Fruit fly (Drosophila melanogaster) whole organism, embryonic: ENCODE results near the gene Pp4-19C.
A peak's percentile ranks its signal among the peaks of the same experiment; 100 is the strongest.

Experiments
- Bdp1 ChIP-seq: fragments of 200-800 bp; sonication (Bioruptor generic); optimal IDR thresholded peaks from 3 replicates; lab custom pipeline; 2016; ENCODE audit warnings: missing biosample characterization, missing genetic modification characterization
- Bteb2 ChIP-seq: fragments of 200-800 bp; sonication (Bioruptor generic); optimal IDR thresholded peaks from 2 replicates; lab custom pipeline; 2016; ENCODE audit warnings: missing biosample characterization, missing genetic modification characterization
- CG10274 ChIP-seq: fragments of 200-800 bp; sonication (Bioruptor generic); optimal IDR thresholded peaks from 3 replicates; lab custom pipeline; 2017; ENCODE audit warnings: missing biosample characterization, mild to moderate bottlenecking, missing genetic modification characterization
- CG10462 ChIP-seq: fragments of 200-800 bp; sonication (Bioruptor generic); optimal IDR thresholded peaks from 2 replicates; lab custom pipeline; 2016; ENCODE audit warnings: missing biosample characterization, missing genetic modification characterization
- CG10543 ChIP-seq: fragments of 200-800 bp; sonication (Bioruptor generic); optimal IDR thresholded peaks from 3 replicates; lab custom pipeline; 2017; ENCODE audit warnings: missing biosample characterization, mild to moderate bottlenecking, missing genetic modification characterization, moderate library complexity
- CG1233 ChIP-seq: fragments of 200-800 bp; sonication (Bioruptor generic); optimal IDR thresholded peaks from 4 replicates; lab custom pipeline; 2018; ENCODE audit warnings: missing biosample characterization, mild to moderate bottlenecking, missing genetic modification characterization
- CG14667 ChIP-seq: fragments of 200-800 bp; sonication (Bioruptor generic); IDR thresholded peaks from 2 replicates; pipeline ENCODE4 v1.3.6; 2022; ENCODE audit warnings: missing biosample characterization, missing genetic modification characterization
- CG14860 ChIP-seq: fragments of 200-800 bp; sonication (Bioruptor generic); IDR thresholded peaks from 3 replicates; pipeline ENCODE4 v1.3.6; 2022; ENCODE audit warnings: missing biosample characterization, missing genetic modification characterization; ENCODE audit not compliant: partially characterized antibody
- CG16815 ChIP-seq: fragments of 200-800 bp; sonication (Bioruptor generic); optimal IDR thresholded peaks from 3 replicates; lab custom pipeline; 2017; ENCODE audit warnings: missing biosample characterization, mild to moderate bottlenecking, missing genetic modification characterization
- CG18476 ChIP-seq: fragments of 200-800 bp; sonication (Bioruptor generic); optimal IDR thresholded peaks from 2 replicates; lab custom pipeline; 2016; ENCODE audit warnings: missing biosample characterization, mild to moderate bottlenecking, missing genetic modification characterization
- CG30403 ChIP-seq: fragments of 200-800 bp; sonication (Bioruptor generic); optimal IDR thresholded peaks from 3 replicates; lab custom pipeline; 2016; ENCODE audit warnings: missing biosample characterization, missing genetic modification characterization
- CG31388 ChIP-seq: fragments of 200-800 bp; sonication (Bioruptor generic); optimal IDR thresholded peaks from 2 replicates; lab custom pipeline; 2016; ENCODE audit warnings: missing biosample characterization, missing genetic modification characterization
- CG4404 ChIP-seq: fragments of 200-800 bp; sonication (Bioruptor generic); IDR thresholded peaks from 2 replicates; pipeline ENCODE4 v1.3.6; 2022; ENCODE audit warnings: missing biosample characterization, missing genetic modification characterization
- CG4617 ChIP-seq: fragments of 200-800 bp; sonication (Bioruptor generic); optimal IDR thresholded peaks from 3 replicates; lab custom pipeline; 2016; ENCODE audit warnings: missing biosample characterization, missing genetic modification characterization, borderline replicate concordance
- CG4707 ChIP-seq: fragments of 200-800 bp; sonication (Bioruptor generic); optimal IDR thresholded peaks from 2 replicates; lab custom pipeline; 2018; ENCODE audit warnings: missing biosample characterization, mild to moderate bottlenecking, missing genetic modification characterization, moderate library complexity
- CG4820 ChIP-seq: fragments of 200-800 bp; sonication (Bioruptor generic); optimal IDR thresholded peaks from 3 replicates; lab custom pipeline; 2016; ENCODE audit warnings: missing biosample characterization, missing genetic modification characterization
- CG7745 ChIP-seq: fragments of 200-800 bp; sonication (Bioruptor generic); optimal IDR thresholded peaks from 2 replicates; lab custom pipeline; 2018; ENCODE audit warnings: missing biosample characterization, mild to moderate bottlenecking, missing genetic modification characterization, moderate library complexity
- CG8478 ChIP-seq: fragments of >200 bp; optimal IDR thresholded peaks from 2 replicates; lab custom pipeline; 2018
- CG9797 ChIP-seq: fragments of 200-800 bp; sonication (Bioruptor generic); optimal IDR thresholded peaks from 3 replicates; lab custom pipeline; 2018; ENCODE audit warnings: missing biosample characterization, mild to moderate bottlenecking, missing genetic modification characterization
- Dp ChIP-seq: fragments of 200-800 bp; sonication (Bioruptor generic); optimal IDR thresholded peaks from 2 replicates; lab custom pipeline; 2018; ENCODE audit warnings: missing biosample characterization, mild to moderate bottlenecking, missing genetic modification characterization, moderate library complexity
- Jarid2 ChIP-seq: fragments of 200-800 bp; sonication (Bioruptor generic); optimal IDR thresholded peaks from 3 replicates; lab custom pipeline; 2017; ENCODE audit warnings: mild to moderate bottlenecking, missing biosample characterization, missing genetic modification reagents, missing genetic modification characterization
- Lhr ChIP-seq: fragments of 200-800 bp; sonication (Bioruptor generic); optimal IDR thresholded peaks from 3 replicates; lab custom pipeline; 2017; ENCODE audit warnings: mild to moderate bottlenecking, missing biosample characterization, missing genetic modification reagents, missing genetic modification characterization
- Neu2 ChIP-seq: fragments of 200-800 bp; sonication (Bioruptor generic); optimal IDR thresholded peaks from 3 replicates; lab custom pipeline; 2016; ENCODE audit warnings: missing biosample characterization, missing genetic modification characterization, borderline replicate concordance
- Nf-YB ChIP-seq: fragments of 200-800 bp; sonication (Bioruptor generic); optimal IDR thresholded peaks from 3 replicates; lab custom pipeline; 2019; ENCODE audit warnings: missing biosample characterization, mild to moderate bottlenecking, missing genetic modification characterization, moderate library complexity
- Pdp1 ChIP-seq, 2 experiments: fragments of 200-800 bp; sonication (Bioruptor generic); optimal IDR thresholded peaks; 3 replicates each; lab custom pipeline; 2016; ENCODE audit warnings: missing biosample characterization in 2 of 2, missing genetic modification characterization in 2 of 2, mild to moderate bottlenecking in 1 of 2, moderate library complexity in 1 of 2
- Poxn ChIP-seq: fragments of 200-800 bp; sonication (Bioruptor generic); IDR thresholded peaks from 2 replicates; pipeline ENCODE4 v1.3.6; 2022; ENCODE audit warnings: missing biosample characterization, missing genetic modification characterization
- Side ChIP-seq: fragments of 200-800 bp; sonication (Bioruptor generic); optimal IDR thresholded peaks from 2 replicates; lab custom pipeline; 2016; ENCODE audit warnings: missing biosample characterization, missing genetic modification characterization
- Sox102F ChIP-seq: fragments of 200-800 bp; sonication (Bioruptor generic); optimal IDR thresholded peaks from 2 replicates; lab custom pipeline; 2018; ENCODE audit warnings: missing biosample characterization, mild to moderate bottlenecking, missing genetic modification characterization, moderate library complexity
- Ssrp ChIP-seq: fragments of 200-800 bp; sonication (Bioruptor generic); optimal IDR thresholded peaks from 2 replicates; lab custom pipeline; 2018; ENCODE audit warnings: missing biosample characterization, mild to moderate bottlenecking, missing genetic modification characterization, moderate library complexity
- Taf1 ChIP-seq: fragments of 200-800 bp; sonication (Bioruptor generic); IDR thresholded peaks from 2 replicates; pipeline ENCODE4 v1.3.6; 2022; ENCODE audit warnings: missing biosample characterization, missing genetic modification characterization
- al ChIP-seq: fragments of 200-800 bp; sonication (Bioruptor generic); IDR thresholded peaks from 2 replicates; pipeline ENCODE4 v1.3.6; 2022; ENCODE audit warnings: missing biosample characterization, missing genetic modification characterization
- aop ChIP-seq: fragments of 200-800 bp; sonication (Bioruptor generic); IDR thresholded peaks from 2 replicates; pipeline ENCODE4 v1.3.6; 2022; ENCODE audit warnings: missing biosample characterization, missing genetic modification characterization
- crc ChIP-seq: fragments of 200-800 bp; sonication (Bioruptor generic); optimal IDR thresholded peaks from 2 replicates; lab custom pipeline; 2016; ENCODE audit warnings: missing biosample characterization, missing genetic modification characterization
- dysf ChIP-seq: fragments of 200-800 bp; sonication (Bioruptor generic); IDR thresholded peaks from 3 replicates; pipeline ENCODE4 v1.3.6; 2022; ENCODE audit warnings: missing biosample characterization, missing genetic modification characterization
- exex ChIP-seq: fragments of 200-800 bp; sonication (Bioruptor generic); optimal IDR thresholded peaks from 4 replicates; lab custom pipeline; 2018; ENCODE audit warnings: missing biosample characterization, mild to moderate bottlenecking, missing genetic modification characterization, moderate library complexity
- kah ChIP-seq: fragments of 200-800 bp; sonication (Bioruptor generic); optimal IDR thresholded peaks from 2 replicates; lab custom pipeline; 2018; ENCODE audit warnings: missing biosample characterization, mild to moderate bottlenecking, missing genetic modification characterization
- mld ChIP-seq: fragments of 200-800 bp; sonication (Bioruptor generic); IDR thresholded peaks from 3 replicates; pipeline ENCODE4 v1.3.6; 2022; ENCODE audit warnings: missing biosample characterization, missing genetic modification characterization; ENCODE audit not compliant: partially characterized antibody
- oc ChIP-seq: fragments of 200-800 bp; sonication (Bioruptor generic); optimal IDR thresholded peaks from 2 replicates; lab custom pipeline; 2018; ENCODE audit warnings: missing biosample characterization, mild to moderate bottlenecking, missing genetic modification characterization, moderate library complexity
- odd ChIP-seq: fragments of 200-800 bp; sonication (Bioruptor generic); optimal IDR thresholded peaks from 2 replicates; lab custom pipeline; 2017; ENCODE audit warnings: missing biosample characterization, mild to moderate bottlenecking, missing genetic modification characterization
- otp ChIP-seq: fragments of 200-800 bp; sonication (Bioruptor generic); IDR thresholded peaks from 3 replicates; pipeline ENCODE4, ENCODE4 v1.3.6; 2022; ENCODE audit warnings: missing biosample characterization, missing genetic modification characterization
- schlank ChIP-seq: fragments of 200-800 bp; sonication (Bioruptor generic); optimal IDR thresholded peaks from 2 replicates; lab custom pipeline; 2018; ENCODE audit warnings: missing biosample characterization, mild to moderate bottlenecking, missing genetic modification characterization
- scrt ChIP-seq: fragments of 200-800 bp; sonication (Bioruptor generic); optimal IDR thresholded peaks from 2 replicates; lab custom pipeline; 2018; ENCODE audit warnings: missing biosample characterization, mild to moderate bottlenecking, missing genetic modification characterization, moderate library complexity
- sd ChIP-seq: fragments of 200-800 bp; sonication (Bioruptor generic); optimal IDR thresholded peaks from 3 replicates; lab custom pipeline; 2018; ENCODE audit warnings: missing biosample characterization, mild to moderate bottlenecking, missing genetic modification characterization, moderate library complexity
- sens ChIP-seq: fragments of 200-800 bp; sonication (Bioruptor generic); peaks from one replicate; lab custom pipeline; 2016; ENCODE audit warnings: missing biosample characterization, missing genetic modification characterization
- seq ChIP-seq: fragments of 200-800 bp; sonication (Bioruptor generic); IDR thresholded peaks from 2 replicates; pipeline ENCODE4 v1.3.6; 2022; ENCODE audit warnings: missing biosample characterization, missing genetic modification characterization
- slp2 ChIP-seq: fragments of 200-800 bp; sonication (Bioruptor generic); optimal IDR thresholded peaks from 2 replicates; lab custom pipeline; 2016; ENCODE audit warnings: missing biosample characterization, missing genetic modification characterization
- sna ChIP-seq: fragments of 200-800 bp; sonication (Bioruptor generic); IDR thresholded peaks from 2 replicates; pipeline ENCODE4 v1.3.6; 2022; ENCODE audit warnings: missing biosample characterization, missing genetic modification characterization; ENCODE audit not compliant: partially characterized antibody
- sug ChIP-seq: fragments of 200-800 bp; optimal IDR thresholded peaks from 2 replicates; lab custom pipeline; 2019; ENCODE audit warnings: missing biosample characterization, mild to moderate bottlenecking, missing genetic modification characterization, moderate library complexity
- tup ChIP-seq: fragments of 200-800 bp; sonication (Bioruptor generic); optimal IDR thresholded peaks from 2 replicates; lab custom pipeline; 2016; ENCODE audit warnings: missing biosample characterization, mild to moderate bottlenecking, missing genetic modification characterization, moderate library complexity

The Pp4-19C gene

DNA sequence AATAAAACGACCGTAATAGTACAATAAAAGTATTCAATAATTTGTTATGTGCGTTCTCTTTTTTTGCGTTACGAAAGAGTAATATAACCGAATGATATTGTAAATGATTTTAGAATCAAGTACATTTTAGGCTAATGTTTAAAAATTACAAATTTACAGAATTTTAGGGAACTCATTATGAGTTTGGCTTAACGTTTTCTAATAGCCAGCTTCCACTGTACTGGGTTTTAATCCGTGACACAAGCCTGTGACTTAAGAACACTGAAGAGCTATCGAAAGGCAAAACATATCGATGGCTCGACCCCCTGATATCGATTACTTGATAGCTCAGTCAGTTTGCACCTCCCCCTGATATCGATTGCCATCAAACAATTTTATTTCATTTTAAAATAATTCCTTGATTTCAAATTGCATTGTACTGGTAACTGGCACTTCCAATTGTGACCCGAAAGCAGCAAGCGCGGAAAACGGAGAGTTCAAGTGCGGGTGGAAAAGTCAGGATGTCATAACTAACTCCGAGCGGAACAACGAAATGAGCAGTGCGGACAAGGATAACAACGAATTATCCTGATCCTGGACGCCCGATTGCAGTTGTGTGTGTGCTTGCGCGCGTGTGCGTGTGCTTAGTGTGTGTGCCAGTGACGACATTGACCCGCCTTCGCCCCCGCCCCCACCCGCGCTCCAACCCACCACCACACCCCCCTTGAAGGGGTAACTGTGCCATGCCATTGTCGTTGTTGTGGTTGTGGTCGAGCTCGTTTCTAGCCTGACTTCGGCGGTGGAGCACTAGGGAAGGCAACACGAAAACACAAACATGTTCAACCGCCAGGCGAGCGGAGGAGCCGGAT, 29.5 kb downstream of the Pp4-19C start, which contains the start of gene HERC2 (continued):
- TF ChIP-seq Pdp1 (GFP tag; optimal IDR thresholded peaks at IDR 0.05; lab: Kevin White, UChicago) (peak; percentile 57 to 62), CG31388 (no peak), Bteb2 (GFP tag; lab: Kevin White, UChicago) (no peak), Poxn (GFP tag; lab: Robert Waterston, UW) (no peak), CG8478 (no peak), sna (GFP tag; lab: Robert Waterston, UW) (peak; percentile 74; the same call in 1 of the 2 replicates), CG4820 (GFP tag; lab: Kevin White, UChicago) (peak; percentile 17), CG1233 (GFP tag; lab: Kevin White, UChicago) (no peak), sd (tag; lab: Kevin White, UChicago) (no peak), CG10543 (no peak), sens (GFP tag; lab: Kevin White, UChicago) (peak; percentile 90), crc (GFP tag; lab: Kevin White, UChicago) (no peak), CG10462 (no peak), aop (GFP tag; lab: Robert Waterston, UW) (no peak), mld (GFP tag; lab: Robert Waterston, UW) (peak; percentile 89; the same call in 2 of the 3 replicates), tup (GFP tag; lab: Kevin White, UChicago) (no peak), CG14667 (GFP tag; lab: Robert Waterston, UW) (peak; percentile 34; the same call in 1 of the 2 replicates), CG16815 (GFP tag; lab: Kevin White, UChicago) (peak; percentile 23), Bdp1 (GFP tag; lab: Kevin White, UChicago) (peak; percentile 3), Lhr (no peak), CG7745 (tag; lab: Kevin White, UChicago) (no peak), dysf (GFP tag; lab: Robert Waterston, UW) (peak; percentile 62), exex (tag; lab: Kevin White, UChicago) (no peak), odd (GFP tag; lab: Kevin White, UChicago) (no peak), schlank (tag; lab: Kevin White, UChicago) (no peak), CG10274 (no peak), CG4404 (GFP tag; lab: Robert Waterston, UW) (peak; percentile 45), oc (peak; percentile 70), Side (GFP tag; lab: Kevin White, UChicago) (peak; percentile 44), Neu2 (GFP tag; lab: Kevin White, UChicago) (no peak), Dp (peak; percentile 28), CG30403 (GFP tag; lab: Kevin White, UChicago) (peak; percentile 53), al (peak; percentile 59), scrt (GFP tag; lab: Kevin White, UChicago) (no peak), CG18476 (GFP tag; lab: Kevin White, UChicago) (no peak), seq (no peak), CG4617 (peak; percentile 66), kah (GFP tag; lab: Kevin White, UChicago) (no peak), Ssrp (tag; lab: Kevin White, UChicago) (no peak), Taf1 (GFP tag; lab: Robert Waterston, UW) (0 out of 2 replicates have a peak, but pooled peaks have one; percentile 25), Jarid2 (GFP tag; lab: Kevin White, UChicago) (no peak), Nf-YB (GFP tag; lab: Kevin White, UChicago) (no peak), CG9797 (no peak), CG4707 (GFP tag; lab: Kevin White, UChicago) (no peak), Sox102F (GFP tag; lab: Kevin White, UChicago) (no peak), otp (GFP tag; lab: Robert Waterston, UW) (no peak), slp2 (GFP tag; lab: Kevin White, UChicago) (peak; percentile 43), sug (no peak), CG14860 (GFP tag; lab: Robert Waterston, UW) (peak; percentile 89)
